Fruit fly (Drosophila melanogaster): ENCODE results near the gene Mayo.

Gene Mayo

DNA sequence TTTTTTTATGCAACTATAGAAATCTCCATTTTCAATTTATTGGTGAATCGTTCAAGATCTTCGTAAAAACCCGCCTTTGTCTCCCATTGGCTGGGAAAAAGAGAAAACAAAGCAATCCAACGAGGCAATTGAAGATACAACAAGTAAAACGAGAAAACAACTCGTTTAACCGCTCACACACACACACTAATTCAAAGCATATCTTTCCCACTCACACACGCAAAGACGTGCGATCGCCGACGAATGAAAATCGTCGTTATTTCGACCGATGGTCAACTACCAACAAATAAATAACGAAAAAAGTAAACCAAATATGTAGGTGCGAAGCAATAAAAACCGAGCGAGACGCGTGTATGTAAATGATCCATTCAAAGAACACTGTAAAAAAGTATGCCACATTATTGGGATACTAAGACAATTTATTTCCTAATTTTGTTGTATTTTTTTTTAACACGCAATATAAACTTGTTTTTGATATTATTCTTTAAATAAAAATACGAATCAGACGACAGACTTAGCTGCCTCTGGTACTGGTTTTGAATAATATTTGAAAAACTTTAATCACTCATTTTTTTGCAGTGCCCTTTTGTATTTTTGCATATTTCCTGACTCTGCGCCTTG, 46.5 kb downstream of the Mayo start (continued):
- TF ChIP-seq rib (GFP tag; IDR thresholded peaks at IDR 0.05) = no peak
- no peak for TF ChIP-seq kay (GFP tag; optimal IDR thresholded peaks at IDR 0.05)
- no peak for TF ChIP-seq pfk (GFP tag; optimal IDR thresholded peaks at IDR 0.05)
- TF ChIP-seq CG12104 (GFP tag; optimal IDR thresholded peaks at IDR 0.05) = no peak
- TF ChIP-seq sens (GFP tag) = peak; percentile 87
- no peak for TF ChIP-seq Hr51 (GFP tag; optimal IDR thresholded peaks at IDR 0.05)
- TF ChIP-seq CG2875 (GFP tag; optimal IDR thresholded peaks at IDR 0.05) = no peak
- TF ChIP-seq sug (tag; optimal IDR thresholded peaks at IDR 0.05) = no peak
- peak; percentile 81 for TF ChIP-seq Drgx (GFP tag; IDR thresholded peaks at IDR 0.05)
- TF ChIP-seq Asciz (GFP tag; optimal IDR thresholded peaks at IDR 0.05) = no peak
- TF ChIP-seq CG18262 (tag; optimal IDR thresholded peaks at IDR 0.05) = peak; percentile 4
- TF ChIP-seq CG1603 (tag; optimal IDR thresholded peaks at IDR 0.05) = peak; percentile 22
- TF ChIP-seq jing (GFP tag; optimal IDR thresholded peaks at IDR 0.05) = no peak
- TF ChIP-seq CG10209 (GFP tag; optimal IDR thresholded peaks at IDR 0.05) = no peak
- TF ChIP-seq Lhr (GFP tag; optimal IDR thresholded peaks at IDR 0.05) = no peak
- TF ChIP-seq HLH3B (GFP tag; IDR thresholded peaks at IDR 0.05) = 0 out of 2 replicates have a peak, but pooled peaks have one; percentile 6
- TF ChIP-seq shn (GFP tag; optimal IDR thresholded peaks at IDR 0.05) = no peak
- TF ChIP-seq CG10462 (GFP tag; optimal IDR thresholded peaks at IDR 0.05) = no peak
- TF ChIP-seq Nf-YA (GFP tag; IDR thresholded peaks at IDR 0.05) = peak; percentile 89
- TF ChIP-seq kni (GFP tag; optimal IDR thresholded peaks at IDR 0.05) = no peak
- TF ChIP-seq Adf1 (GFP tag; IDR thresholded peaks at IDR 0.05) = no peak
- peak; percentile 24 for TF ChIP-seq Jarid2 (GFP tag; optimal IDR thresholded peaks at IDR 0.05)
- TF ChIP-seq fd64A (GFP tag; optimal IDR thresholded peaks at IDR 0.05) = no peak
- TF ChIP-seq CG13775 (GFP tag; optimal IDR thresholded peaks at IDR 0.05) = peak; percentile 28
- TF ChIP-seq org-1 (GFP tag; optimal IDR thresholded peaks at IDR 0.05) = no peak
- TF ChIP-seq Antp (GFP tag; optimal IDR thresholded peaks at IDR 0.05) = no peak
- TF ChIP-seq hth (optimal IDR thresholded peaks at IDR 0.05) = no peak
- TF ChIP-seq nom (GFP tag; optimal IDR thresholded peaks at IDR 0.05) = peak; percentile 94
- peak; percentile 13 for TF ChIP-seq Abd-B (GFP tag; optimal IDR thresholded peaks at IDR 0.05)
- TF ChIP-seq bab2 (GFP tag; optimal IDR thresholded peaks at IDR 0.05) = no peak
- no peak for TF ChIP-seq CG43689 (GFP tag; IDR thresholded peaks at IDR 0.05)
- TF ChIP-seq CG31224 (GFP tag; IDR thresholded peaks at IDR 0.05) = no peak
- TF ChIP-seq CG2712 (tag; optimal IDR thresholded peaks at IDR 0.05) = no peak
- no peak for TF ChIP-seq CG15601 (tag; optimal IDR thresholded peaks at IDR 0.05)
- TF ChIP-seq CG14860 (GFP tag; IDR thresholded peaks at IDR 0.05; ENCODE audit: partially characterized antibody) = no peak
- TF ChIP-seq sd (tag; optimal IDR thresholded peaks at IDR 0.05) = peak; percentile 50
- TF ChIP-seq CG12659 (GFP tag; optimal IDR thresholded peaks at IDR 0.05) = peak; percentile 5
- TF ChIP-seq ems (GFP tag; optimal IDR thresholded peaks at IDR 0.05) = no peak
- TF ChIP-seq CG11247 (GFP tag; IDR thresholded peaks at IDR 0.05) = no peak
- TF ChIP-seq HHEX (GFP tag; optimal IDR thresholded peaks at IDR 0.05) = no peak
- TF ChIP-seq chinmo (GFP tag; IDR thresholded peaks at IDR 0.05; ENCODE audit: partially characterized antibody) = 0 out of 4 replicates have a peak, but pooled peaks have one; percentile 39
- TF ChIP-seq CG30020 (tag; optimal IDR thresholded peaks at IDR 0.05) = no peak
- no peak for TF ChIP-seq fd3F (GFP tag; optimal IDR thresholded peaks at IDR 0.05)
- no peak for TF ChIP-seq CG17912 (GFP tag; optimal IDR thresholded peaks at IDR 0.05)
- no peak for TF ChIP-seq CG10274 (GFP tag; optimal IDR thresholded peaks at IDR 0.05)
- no peak for TF ChIP-seq CG7372 (GFP tag; IDR thresholded peaks at IDR 0.05)
- no peak for TF ChIP-seq CG15696 (tag; optimal IDR thresholded peaks at IDR 0.05)
- TF ChIP-seq chif (GFP tag; optimal IDR thresholded peaks at IDR 0.05) = peak in 1 of 2 experiments; percentile 35
- TF ChIP-seq CG15514 (GFP tag; optimal IDR thresholded peaks at IDR 0.05) = no peak
- TF ChIP-seq vvl (GFP tag; IDR thresholded peaks at IDR 0.05) = peak; percentile 50

Data from whole organism, embryonic.